Fruit fly (Drosophila melanogaster): ENCODE data around the gene Nup58.

- no peak for TF ChIP-seq EcR (GFP tag; optimal IDR thresholded peaks at IDR 0.05)
- no peak for TF ChIP-seq psq (optimal IDR thresholded peaks at IDR 0.05)
- TF ChIP-seq pan (optimal IDR thresholded peaks at IDR 0.05), result no peak
- TF ChIP-seq usp (GFP tag; optimal IDR thresholded peaks at IDR 0.05), result no peak
- TF ChIP-seq CG8478 (optimal IDR thresholded peaks at IDR 0.05), result no peak
Observed at dm6 chr3R:19648289-19648916, 3.6 kb downstream of the Nup58 start, which contains the start of the genes CG6195 and CG31220.

All from whole organism.